Fruit fly (Drosophila melanogaster): ENCODE results near the gene Vha68-1.

The Vha68-1 gene

DNA sequence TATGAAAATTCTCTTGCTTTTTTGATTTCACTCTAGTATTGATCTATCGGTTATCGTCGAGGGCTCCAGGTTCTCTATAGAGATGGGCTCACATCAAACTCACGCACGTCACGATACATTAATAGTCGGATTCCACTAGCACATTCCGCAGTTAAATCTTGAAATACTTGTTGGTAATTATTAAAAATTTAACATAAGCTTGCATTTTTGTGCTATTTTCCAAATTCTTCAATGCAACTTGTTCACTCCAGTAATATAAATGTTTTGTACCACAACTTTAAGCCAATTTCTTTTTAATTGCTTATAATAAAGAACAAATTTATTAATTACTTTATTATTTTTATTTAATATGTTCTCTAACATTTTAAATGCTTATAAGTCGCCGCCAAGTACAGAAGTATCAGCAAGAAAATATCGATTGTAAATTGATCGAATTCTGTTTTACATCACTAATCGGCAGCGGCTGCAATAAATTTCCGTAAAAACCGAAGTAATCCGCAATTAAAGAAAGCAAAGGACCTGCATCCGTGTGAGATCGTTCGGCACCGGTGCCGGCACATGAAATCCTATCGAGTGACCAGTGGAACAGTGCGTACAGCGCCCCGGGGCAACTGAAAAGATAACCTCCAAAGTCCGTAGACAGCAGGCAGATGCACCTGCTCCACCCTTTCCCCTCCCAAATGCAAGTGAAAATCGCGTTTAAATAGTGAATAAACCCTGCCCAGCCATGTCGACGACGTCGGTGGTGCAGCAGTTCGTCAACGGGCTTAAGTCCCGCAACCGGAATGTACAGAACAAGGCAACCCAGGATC lies at the start of gene Vha68-1, which contains the start of gene mTor:
TSS of gene Vha68-1 (minus strand) at position 49 of the 812 bp plus-strand sequence.
TSS of gene mTor (plus strand) at position 422 of the 812 bp plus-strand sequence.
- TF ChIP-seq foxo (GFP tag; optimal IDR thresholded peaks at IDR 0.05) (peak in 1 of 2 experiments; percentile 81), sage (GFP tag; optimal IDR thresholded peaks at IDR 0.05) (no peak), tai (GFP tag; optimal IDR thresholded peaks at IDR 0.05) (no peak), Mio (GFP tag; optimal IDR thresholded peaks at IDR 0.05) (no peak), Hr78 (GFP tag; optimal IDR thresholded peaks at IDR 0.05) (peak; percentile 11), Dfd (GFP tag; optimal IDR thresholded peaks at IDR 0.05) (no peak), Jra (GFP tag; optimal IDR thresholded peaks at IDR 0.05) (no peak), usp (GFP tag; optimal IDR thresholded peaks at IDR 0.05) (no peak), pan (optimal IDR thresholded peaks at IDR 0.05) (no peak), Sp1 (GFP tag; optimal IDR thresholded peaks at IDR 0.05) (no peak), br (GFP tag; optimal IDR thresholded peaks at IDR 0.05) (no peak), dsf (GFP tag; optimal IDR thresholded peaks at IDR 0.05; ENCODE audit: borderline replicate concordance) (no peak), ey (GFP tag; optimal IDR thresholded peaks at IDR 0.05) (peak; percentile 75), Dif (GFP tag; optimal IDR thresholded peaks at IDR 0.05; ENCODE audit: partially characterized antibody) (no peak), Hr83 (GFP tag; optimal IDR thresholded peaks at IDR 0.05; ENCODE audit: poor library complexity, severe bottlenecking) (peak; percentile 44), HLH106 (tag; optimal IDR thresholded peaks at IDR 0.05) (peak; percentile 82), N (GFP tag; optimal IDR thresholded peaks at IDR 0.05) (peak; percentile 85), CrebA (GFP tag; optimal IDR thresholded peaks at IDR 0.05; ENCODE audit: borderline replicate concordance) (no peak), OdsH (GFP tag; optimal IDR thresholded peaks at IDR 0.05) (peak; percentile 52), CG32264 (GFP tag; optimal IDR thresholded peaks at IDR 0.05) (peak; percentile 18), jim (GFP tag; optimal IDR thresholded peaks at IDR 0.05) (no peak), GATAd (GFP tag; optimal IDR thresholded peaks at IDR 0.05) (no peak), lola (GFP tag; optimal IDR thresholded peaks at IDR 0.05) (no peak), Hnf4 (GFP tag; optimal IDR thresholded peaks at IDR 0.05) (no peak), fru (GFP tag; optimal IDR thresholded peaks at IDR 0.05) (peak; percentile 63), Rel (GFP tag; optimal IDR thresholded peaks at IDR 0.05) (no peak), Rel (tag; optimal IDR thresholded peaks at IDR 0.05) (peak; percentile 11), Myc (optimal IDR thresholded peaks at IDR 0.05) (no peak), rgr (GFP tag; optimal IDR thresholded peaks at IDR 0.05) (peak; percentile 77), sv (GFP tag; optimal IDR thresholded peaks at IDR 0.05) (peak; percentile 68), dl (GFP tag; optimal IDR thresholded peaks at IDR 0.05; ENCODE audit: insufficient read depth in 1 of 2, partially characterized antibody in 2 of 2) (no peak), brk (GFP tag; optimal IDR thresholded peaks at IDR 0.05) (no peak), psq (GFP tag; optimal IDR thresholded peaks at IDR 0.05) (peak; percentile 63), Vsx2 (GFP tag; optimal IDR thresholded peaks at IDR 0.05; ENCODE audit: partially characterized antibody) (no peak), h (GFP tag; optimal IDR thresholded peaks at IDR 0.05) (peak; percentile 69), CG9705 (GFP tag; optimal IDR thresholded peaks at IDR 0.05) (peak; percentile 46), Abd-B (GFP tag; optimal IDR thresholded peaks at IDR 0.05) (no peak)

DNA sequence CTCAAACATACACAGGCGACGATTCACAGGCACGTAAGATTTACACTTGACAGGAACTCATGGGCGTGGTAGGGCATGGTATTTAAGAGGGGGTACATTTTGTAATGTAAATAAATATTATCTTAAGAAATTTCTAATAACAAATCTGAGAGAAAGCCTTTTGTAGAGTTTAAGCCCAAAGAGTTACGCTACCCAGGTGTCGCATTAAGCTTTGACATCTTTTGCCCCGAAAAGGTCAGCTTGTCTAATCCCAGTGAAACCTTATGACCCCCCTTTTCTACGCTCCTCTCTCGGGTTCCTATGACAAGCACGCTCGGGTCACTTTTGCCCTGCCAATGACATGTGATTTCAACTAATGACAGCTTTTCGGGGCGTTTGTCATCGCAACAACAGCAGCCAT lies 45.2 kb upstream of the Vha68-1 start:
- TF ChIP-seq Dif (GFP tag; optimal IDR thresholded peaks at IDR 0.05; ENCODE audit: partially characterized antibody) (no peak), foxo (GFP tag; optimal IDR thresholded peaks at IDR 0.05) (peak in 1 of 2 experiments; percentile 11), GATAd (GFP tag; optimal IDR thresholded peaks at IDR 0.05) (no peak), h (GFP tag; optimal IDR thresholded peaks at IDR 0.05) (peak; percentile 36), CG9705 (GFP tag; optimal IDR thresholded peaks at IDR 0.05) (no peak), Dfd (GFP tag; optimal IDR thresholded peaks at IDR 0.05) (no peak), woc (GFP tag; optimal IDR thresholded peaks at IDR 0.05) (no peak), Hr83 (GFP tag; optimal IDR thresholded peaks at IDR 0.05; ENCODE audit: poor library complexity, severe bottlenecking) (no peak), CG32264 (GFP tag; optimal IDR thresholded peaks at IDR 0.05) (no peak), Hnf4 (GFP tag; optimal IDR thresholded peaks at IDR 0.05) (no peak), br (GFP tag; optimal IDR thresholded peaks at IDR 0.05) (no peak), ey (GFP tag; optimal IDR thresholded peaks at IDR 0.05) (peak; percentile 0), lola (GFP tag; optimal IDR thresholded peaks at IDR 0.05) (no peak), HLH106 (tag; optimal IDR thresholded peaks at IDR 0.05) (peak; percentile 35), dl (GFP tag; optimal IDR thresholded peaks at IDR 0.05; ENCODE audit: insufficient read depth in 1 of 2, partially characterized antibody in 2 of 2) (no peak), Mio (GFP tag; optimal IDR thresholded peaks at IDR 0.05) (no peak), sv (GFP tag; optimal IDR thresholded peaks at IDR 0.05) (no peak)
